Fruit fly (Drosophila melanogaster) whole organism, embryonic: ENCODE results near the gene CG17327.

ENCODE experiments used
- CG10147 ChIP-seq: fragments of 200-800 bp; sonication (Bioruptor generic); optimal IDR thresholded peaks from 2 replicates; lab custom pipeline; 2019; ENCODE audit warnings: missing biosample characterization, mild to moderate bottlenecking, missing genetic modification characterization, moderate library complexity
- CG1024 ChIP-seq: fragments of 200-800 bp; sonication (Bioruptor generic); IDR thresholded peaks from 2 replicates; pipeline ENCODE4 v1.3.6; 2022; ENCODE audit warnings: missing biosample characterization, missing genetic modification characterization
- CG10462 ChIP-seq: fragments of 200-800 bp; sonication (Bioruptor generic); optimal IDR thresholded peaks from 2 replicates; lab custom pipeline; 2016; ENCODE audit warnings: missing biosample characterization, missing genetic modification characterization
- CG11723 ChIP-seq: fragments of 200-800 bp; sonication (Bioruptor generic); optimal IDR thresholded peaks from 2 replicates; lab custom pipeline; 2017; ENCODE audit warnings: missing biosample characterization, mild to moderate bottlenecking, missing genetic modification characterization
- CG1832 ChIP-seq: fragments of 200-800 bp; sonication (Bioruptor generic); optimal IDR thresholded peaks from 2 replicates; lab custom pipeline; 2017; ENCODE audit warnings: missing biosample characterization, mild to moderate bottlenecking, missing genetic modification characterization, inconsistent platforms
- CG18599 ChIP-seq: fragments of 200-800 bp; sonication (Bioruptor generic); optimal IDR thresholded peaks from 3 replicates; lab custom pipeline; 2017; ENCODE audit warnings: missing biosample characterization, missing genetic modification characterization, mild to moderate bottlenecking, moderate library complexity, missing genetic modification reagents
- CG18619 ChIP-seq: fragments of 200-800 bp; sonication (Bioruptor generic); optimal IDR thresholded peaks from 3 replicates; lab custom pipeline; 2017; ENCODE audit warnings: missing biosample characterization, mild to moderate bottlenecking, missing genetic modification characterization
- CG32532 ChIP-seq: fragments of 200-800 bp; sonication (Bioruptor generic); IDR thresholded peaks from 2 replicates; pipeline ENCODE4 v1.3.6; 2022; ENCODE audit warnings: missing biosample characterization, missing genetic modification characterization
- CG3281 ChIP-seq: fragments of 200-800 bp; sonication (Bioruptor generic); optimal IDR thresholded peaks from 3 replicates; lab custom pipeline; 2017; ENCODE audit warnings: missing biosample characterization, mild to moderate bottlenecking, missing genetic modification characterization
- CG4707 ChIP-seq: fragments of 200-800 bp; sonication (Bioruptor generic); optimal IDR thresholded peaks from 2 replicates; lab custom pipeline; 2018; ENCODE audit warnings: missing biosample characterization, mild to moderate bottlenecking, missing genetic modification characterization, moderate library complexity
- CG6654 ChIP-seq: fragments of 200-800 bp; sonication (Bioruptor generic); optimal IDR thresholded peaks from 2 replicates; lab custom pipeline; 2017; ENCODE audit warnings: missing biosample characterization, mild to moderate bottlenecking, missing genetic modification characterization
- CG7745 ChIP-seq: fragments of 200-800 bp; sonication (Bioruptor generic); optimal IDR thresholded peaks from 2 replicates; lab custom pipeline; 2018; ENCODE audit warnings: missing biosample characterization, mild to moderate bottlenecking, missing genetic modification characterization, moderate library complexity
- CG7786 ChIP-seq: fragments of 200-800 bp; sonication (Bioruptor generic); optimal IDR thresholded peaks from 2 replicates; lab custom pipeline; 2016; ENCODE audit warnings: missing biosample characterization, missing genetic modification characterization
- CG7839 ChIP-seq: fragments of 200-800 bp; sonication (Bioruptor generic); optimal IDR thresholded peaks from 3 replicates; lab custom pipeline; 2018; ENCODE audit warnings: missing biosample characterization, mild to moderate bottlenecking, missing genetic modification characterization, moderate library complexity
- CG9797 ChIP-seq: fragments of 200-800 bp; sonication (Bioruptor generic); optimal IDR thresholded peaks from 3 replicates; lab custom pipeline; 2018; ENCODE audit warnings: missing biosample characterization, mild to moderate bottlenecking, missing genetic modification characterization
- D19B ChIP-seq: fragments of 200-800 bp; sonication (Bioruptor generic); optimal IDR thresholded peaks from 2 replicates; lab custom pipeline; 2017; ENCODE audit warnings: missing biosample characterization, mild to moderate bottlenecking, missing genetic modification characterization
- Dek ChIP-seq: fragments of 200-800 bp; sonication (Bioruptor generic); optimal IDR thresholded peaks from 3 replicates; lab custom pipeline; 2019; ENCODE audit warnings: missing biosample characterization, mild to moderate bottlenecking, missing genetic modification characterization, moderate library complexity
- Eip74EF ChIP-seq, 2 experiments: fragments of 200-800 bp in 1 of 2; fragments of >200 bp in 1 of 2; sonication (Bioruptor generic) in 1 of 2; optimal IDR thresholded peaks; 2 replicates each; lab custom pipeline; 2017 to 2019; ENCODE audit warnings: missing biosample characterization in 2 of 2, missing genetic modification characterization in 2 of 2, mild to moderate bottlenecking in 1 of 2, moderate library complexity in 1 of 2
- Fer1 ChIP-seq: fragments of 200-800 bp; sonication (Bioruptor generic); optimal IDR thresholded peaks from 2 replicates; lab custom pipeline; 2017; ENCODE audit warnings: missing biosample characterization, mild to moderate bottlenecking, missing genetic modification characterization
- Gug ChIP-seq: fragments of 200-800 bp; sonication (Bioruptor generic); IDR thresholded peaks from 4 replicates; pipeline ENCODE4 v1.3.6; 2022; ENCODE audit warnings: missing biosample characterization, missing genetic modification characterization
- Hmr ChIP-seq: fragments of 200-800 bp; sonication (Bioruptor generic); optimal IDR thresholded peaks from 3 replicates; lab custom pipeline; 2017; ENCODE audit warnings: mild to moderate bottlenecking, missing biosample characterization, missing genetic modification reagents, missing genetic modification characterization
- Lhr ChIP-seq: fragments of 200-800 bp; sonication (Bioruptor generic); optimal IDR thresholded peaks from 3 replicates; lab custom pipeline; 2017; ENCODE audit warnings: mild to moderate bottlenecking, missing biosample characterization, missing genetic modification reagents, missing genetic modification characterization
- Opbp ChIP-seq: fragments of 200-800 bp; sonication (Bioruptor generic); IDR thresholded peaks from 3 replicates; pipeline ENCODE4 v1.3.6; 2022; ENCODE audit warnings: missing biosample characterization, missing genetic modification characterization; ENCODE audit not compliant: partially characterized antibody
- Rfx ChIP-seq: fragments of 200-800 bp; sonication (Bioruptor generic); IDR thresholded peaks from 2 replicates; pipeline ENCODE4 v1.3.6; 2022; ENCODE audit warnings: missing biosample characterization, missing genetic modification characterization
- Side ChIP-seq: fragments of 200-800 bp; sonication (Bioruptor generic); optimal IDR thresholded peaks from 2 replicates; lab custom pipeline; 2016; ENCODE audit warnings: missing biosample characterization, missing genetic modification characterization
- Sox102F ChIP-seq: fragments of 200-800 bp; sonication (Bioruptor generic); optimal IDR thresholded peaks from 2 replicates; lab custom pipeline; 2018; ENCODE audit warnings: missing biosample characterization, mild to moderate bottlenecking, missing genetic modification characterization, moderate library complexity
- Usf ChIP-seq: fragments of 200-800 bp; sonication (Bioruptor generic); optimal IDR thresholded peaks from 2 replicates; lab custom pipeline; 2017; ENCODE audit warnings: missing genotype, missing biosample characterization, missing genetic modification characterization
- Xbp1 ChIP-seq: fragments of 200-800 bp; sonication (Bioruptor generic); optimal IDR thresholded peaks from 3 replicates; lab custom pipeline; 2016; ENCODE audit warnings: missing biosample characterization, mild to moderate bottlenecking, missing genetic modification characterization
- aop ChIP-seq: fragments of 200-800 bp; sonication (Bioruptor generic); IDR thresholded peaks from 2 replicates; pipeline ENCODE4 v1.3.6; 2022; ENCODE audit warnings: missing biosample characterization, missing genetic modification characterization
- ato ChIP-seq: fragments of 200-800 bp; sonication (Bioruptor generic); IDR thresholded peaks from 2 replicates; pipeline ENCODE4 v1.3.6; 2022; ENCODE audit warnings: missing biosample characterization, missing genetic modification characterization; ENCODE audit not compliant: partially characterized antibody
- cad ChIP-seq: fragments of >200 bp; optimal IDR thresholded peaks from 2 replicates; lab custom pipeline; 2017; ENCODE audit warnings: missing biosample characterization, missing genetic modification characterization
- cas ChIP-seq: fragments of 200-800 bp; sonication (Bioruptor generic); IDR thresholded peaks from 2 replicates; pipeline ENCODE4 v1.3.6; 2022; ENCODE audit warnings: missing biosample characterization, missing genetic modification characterization
- dmrt11E ChIP-seq: fragments of 200-800 bp; sonication (Bioruptor generic); optimal IDR thresholded peaks from 3 replicates; lab custom pipeline; 2018; ENCODE audit warnings: missing biosample characterization, mild to moderate bottlenecking, missing genetic modification characterization, moderate library complexity
- fd64A ChIP-seq: fragments of 200-800 bp; sonication (Bioruptor generic); optimal IDR thresholded peaks from 3 replicates; lab custom pipeline; 2018; ENCODE audit warnings: missing biosample characterization, mild to moderate bottlenecking, missing genetic modification characterization
- grn ChIP-seq: fragments of 200-800 bp; sonication (Bioruptor generic); optimal IDR thresholded peaks from 3 replicates; lab custom pipeline; 2017; ENCODE audit warnings: missing biosample characterization, missing genetic modification characterization
- ind ChIP-seq: fragments of 200-800 bp; sonication (Bioruptor generic); optimal IDR thresholded peaks from 3 replicates; lab custom pipeline; 2016; ENCODE audit warnings: missing biosample characterization, missing genetic modification characterization
- kay ChIP-seq: fragments of 200-800 bp; sonication (Bioruptor generic); optimal IDR thresholded peaks from 2 replicates; lab custom pipeline; 2016; ENCODE audit warnings: missing biosample characterization, missing genetic modification characterization
- lov ChIP-seq, 2 experiments: fragments of 200-800 bp in 1 of 2; fragments of >200 bp in 1 of 2; sonication (Bioruptor generic) in 1 of 2; IDR thresholded peaks in 1 of 2; optimal IDR thresholded peaks in 1 of 2; 2 replicates in 1 of 2; 3 replicates in 1 of 2; pipeline versions ENCODE4 v1.3.6 to Lab custom; 2017 to 2022; ENCODE audit warnings: missing biosample characterization in 1 of 2, missing genetic modification characterization in 1 of 2
- nau ChIP-seq: fragments of 200-800 bp; sonication (Bioruptor generic); optimal IDR thresholded peaks from 3 replicates; lab custom pipeline; 2017; ENCODE audit warnings: missing biosample characterization, mild to moderate bottlenecking, missing genetic modification characterization, missing genetic modification reagents
- oc ChIP-seq: fragments of 200-800 bp; sonication (Bioruptor generic); optimal IDR thresholded peaks from 2 replicates; lab custom pipeline; 2018; ENCODE audit warnings: missing biosample characterization, mild to moderate bottlenecking, missing genetic modification characterization, moderate library complexity
- odd ChIP-seq: fragments of 200-800 bp; sonication (Bioruptor generic); optimal IDR thresholded peaks from 2 replicates; lab custom pipeline; 2017; ENCODE audit warnings: missing biosample characterization, mild to moderate bottlenecking, missing genetic modification characterization
- pan ChIP-seq, 4 experiments: fragments of >200 bp in 3 of 4; fragments of 200-800 bp in 1 of 4; sonication (Bioruptor generic) in 1 of 4; optimal IDR thresholded peaks in 3 of 4; IDR thresholded peaks in 1 of 4; 2 replicates each; pipeline versions ENCODE4 v1.3.6 to Lab custom; 2017 to 2022; ENCODE audit warnings: missing biosample characterization in 2 of 4, missing genetic modification characterization in 2 of 4, mixed read lengths in 1 of 4
- peb ChIP-seq: fragments of 200-800 bp; sonication (Bioruptor generic); IDR thresholded peaks from 2 replicates; pipeline ENCODE4 v1.3.6; 2022; ENCODE audit warnings: missing biosample characterization, missing genetic modification characterization
- ranshi ChIP-seq: fragments of 200-800 bp; sonication (Bioruptor generic); IDR thresholded peaks from 2 replicates; pipeline ENCODE4 v1.3.6; 2022; ENCODE audit warnings: missing biosample characterization, missing genetic modification characterization
- sd ChIP-seq: fragments of 200-800 bp; sonication (Bioruptor generic); optimal IDR thresholded peaks from 3 replicates; lab custom pipeline; 2018; ENCODE audit warnings: missing biosample characterization, mild to moderate bottlenecking, missing genetic modification characterization, moderate library complexity
- yki ChIP-seq: fragments of >200 bp; optimal IDR thresholded peaks from 3 replicates; lab custom pipeline; 2018
- zf30C ChIP-seq: fragments of 200-800 bp; sonication (Bioruptor generic); optimal IDR thresholded peaks from 3 replicates; lab custom pipeline; 2018; ENCODE audit warnings: missing biosample characterization, mild to moderate bottlenecking, missing genetic modification characterization
- zfh2 ChIP-seq: fragments of 200-800 bp; sonication (Bioruptor generic); optimal IDR thresholded peaks from 2 replicates; lab custom pipeline; 2016; ENCODE audit warnings: missing biosample characterization, missing genetic modification characterization

Gene CG17327

DNA sequence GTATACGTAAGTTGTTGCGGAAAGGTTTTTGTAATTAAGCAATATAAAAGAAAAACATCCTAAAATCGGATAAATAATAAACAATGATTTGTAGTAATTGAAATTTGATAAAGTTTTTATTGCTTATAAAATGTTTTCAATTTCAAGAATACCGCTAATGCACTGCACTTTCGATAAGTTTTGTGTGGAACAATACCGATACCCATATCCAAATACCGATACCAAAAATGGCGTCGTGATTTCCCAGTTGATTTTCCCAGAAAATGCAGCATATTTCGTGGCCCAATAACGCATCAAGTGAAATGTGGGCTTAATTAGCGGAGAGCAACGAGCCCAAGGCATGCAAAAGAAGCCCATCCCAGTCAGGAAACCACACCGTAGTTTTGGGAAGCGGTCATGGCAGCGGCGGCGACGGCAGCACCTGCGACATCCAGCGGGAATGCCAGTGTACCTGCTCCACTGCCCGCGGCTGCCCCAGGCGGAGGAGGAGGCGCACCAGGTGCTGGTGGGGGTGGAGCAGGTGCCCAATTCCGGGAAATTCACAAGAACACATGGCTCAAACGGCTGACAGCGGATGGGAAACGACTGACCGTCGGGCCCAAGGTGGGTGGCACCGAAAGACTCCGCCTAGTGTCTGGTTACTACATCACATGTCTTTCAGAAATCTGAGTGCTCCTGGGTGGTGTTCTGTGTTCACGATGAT is 11.5 kb downstream of the CG17327 start, which contains the start of gene CG31342 (continued):
- TF ChIP-seq Opbp (GFP tag; lab: Robert Waterston, UW) = peak; percentile 58; the same call in 2 of the 3 replicates
- TF ChIP-seq Fer1 = peak; percentile 54
- TF ChIP-seq Xbp1 = peak; percentile 28
- no peak for TF ChIP-seq CG9797 (GFP tag; lab: Kevin White, UChicago)
- peak; percentile 1 for TF ChIP-seq zfh2 (GFP tag; lab: Kevin White, UChicago)
- TF ChIP-seq peb (GFP tag; lab: Robert Waterston, UW) = no peak
- TF ChIP-seq grn (GFP tag; lab: Kevin White, UChicago) = no peak
- no peak for TF ChIP-seq CG6654 (GFP tag; lab: Kevin White, UChicago)
- TF ChIP-seq fd64A (GFP tag; lab: Kevin White, UChicago) = no peak
- no peak for TF ChIP-seq CG7745 (tag; lab: Kevin White, UChicago)
- peak; percentile 7 for TF ChIP-seq Dek (tag; lab: Kevin White, UChicago)
- no peak for TF ChIP-seq cad
- peak; percentile 23; the same call in 1 of the 2 replicates for TF ChIP-seq ato (GFP tag; lab: Robert Waterston, UW)
- TF ChIP-seq Hmr = no peak
- no peak for TF ChIP-seq Eip74EF (GFP tag; optimal IDR thresholded peaks at IDR 0.05; lab: Kevin White, UChicago)
- no peak for TF ChIP-seq CG7786
- no peak for TF ChIP-seq Sox102F
- no peak for TF ChIP-seq lov (optimal IDR thresholded peaks at IDR 0.05; lab: Kevin White, UChicago)
- no peak for TF ChIP-seq lov (GFP tag; IDR thresholded peaks at IDR 0.05; lab: Robert Waterston, UW)
- no peak for TF ChIP-seq Side
- TF ChIP-seq ind (GFP tag; lab: Kevin White, UChicago) = no peak
- no peak for TF ChIP-seq Usf
- TF ChIP-seq yki (lab: Kevin White, UChicago) = no peak
- peak; percentile 48; the same call in 1 of the 2 replicates for TF ChIP-seq CG32532
- TF ChIP-seq D19B (GFP tag; lab: Kevin White, UChicago) = no peak
- no peak for TF ChIP-seq CG3281 (GFP tag; lab: Kevin White, UChicago)
- peak; percentile 2 for TF ChIP-seq CG18619 (GFP tag; lab: Kevin White, UChicago)
- peak; percentile 40; the same call in 1 of the 2 replicates for TF ChIP-seq ranshi (GFP tag; lab: Robert Waterston, UW)
- peak; percentile 37; the same call in 1 of the 2 replicates for TF ChIP-seq Rfx (GFP tag; lab: Robert Waterston, UW)
- TF ChIP-seq CG11723 = no peak
- no peak for TF ChIP-seq oc (tag; lab: Kevin White, UChicago)
- TF ChIP-seq CG1832 (GFP tag; lab: Kevin White, UChicago) = no peak
- TF ChIP-seq CG4707 (GFP tag; lab: Kevin White, UChicago) = no peak
- TF ChIP-seq zf30C (GFP tag; lab: Kevin White, UChicago) = no peak
- no peak for TF ChIP-seq CG18599 (GFP tag; lab: Kevin White, UChicago)
- TF ChIP-seq Lhr (GFP tag; lab: Kevin White, UChicago) = no peak
- no peak for TF ChIP-seq aop
- TF ChIP-seq nau (GFP tag; lab: Kevin White, UChicago) = no peak
- no peak for TF ChIP-seq sd (tag; lab: Kevin White, UChicago)
- TF ChIP-seq CG10462 (GFP tag; lab: Kevin White, UChicago) = no peak
- no peak for TF ChIP-seq cas (GFP tag; lab: Robert Waterston, UW)
- no peak for TF ChIP-seq CG7839 (tag; lab: Kevin White, UChicago)
- TF ChIP-seq kay = no peak
- peak; percentile 48 for TF ChIP-seq CG1024 (GFP tag; lab: Robert Waterston, UW)
- TF ChIP-seq CG10147 = no peak
- no peak for TF ChIP-seq pan (optimal IDR thresholded peaks at IDR 0.05; lab: Kevin White, UChicago)
- TF ChIP-seq pan (GFP tag; optimal IDR thresholded peaks at IDR 0.05 in 1 of 2, IDR thresholded peaks at IDR 0.05 in 1 of 2) = peak in 1 of 2 experiments; percentile 20
- TF ChIP-seq odd (GFP tag; lab: Kevin White, UChicago) = no peak
- peak; percentile 54 for TF ChIP-seq dmrt11E (tag; lab: Kevin White, UChicago)
- TF ChIP-seq Gug = no peak
